Worm (Caenorhabditis elegans): ENCODE measurements around the gene ttbk-4.

ce11 chrIV:10048268-10048667 lies 26.7 kb downstream of the ttbk-4 start:
- TF ChIP-seq dpl-1 (GFP tag; optimal IDR thresholded peaks at IDR 0.05) (no peak), nfya-1 (tag; optimal IDR thresholded peaks at IDR 0.05; ENCODE audit: borderline replicate concordance, insufficient read depth) (no peak), F23B12.7 (tag; optimal IDR thresholded peaks at IDR 0.05; ENCODE audit: insufficient read depth) (no peak), Y95B8A.8 (GFP tag; IDR thresholded peaks at IDR 0.05) (no peak), Y56A3A.18 (GFP tag; IDR thresholded peaks at IDR 0.05) (no peak), athp-1 (tag; optimal IDR thresholded peaks at IDR 0.05) (no peak), C06A6.2 (GFP tag; conservative IDR thresholded peaks at IDR 0.05) (no peak), unc-62 (GFP tag; optimal IDR thresholded peaks at IDR 0.05) (no peak), B0336.3 (GFP tag; IDR thresholded peaks at IDR 0.05) (no peak), akir-1 (GFP tag; optimal IDR thresholded peaks at IDR 0.05) (no peak), zfh-2 (GFP tag; conservative IDR thresholded peaks at IDR 0.05) (no peak), dox-1 (GFP tag; IDR thresholded peaks at IDR 0.05) (no peak)

Data from whole organism, young adult.